Fruit fly (Drosophila melanogaster): ENCODE data around the gene TBC1D16.

DNA sequence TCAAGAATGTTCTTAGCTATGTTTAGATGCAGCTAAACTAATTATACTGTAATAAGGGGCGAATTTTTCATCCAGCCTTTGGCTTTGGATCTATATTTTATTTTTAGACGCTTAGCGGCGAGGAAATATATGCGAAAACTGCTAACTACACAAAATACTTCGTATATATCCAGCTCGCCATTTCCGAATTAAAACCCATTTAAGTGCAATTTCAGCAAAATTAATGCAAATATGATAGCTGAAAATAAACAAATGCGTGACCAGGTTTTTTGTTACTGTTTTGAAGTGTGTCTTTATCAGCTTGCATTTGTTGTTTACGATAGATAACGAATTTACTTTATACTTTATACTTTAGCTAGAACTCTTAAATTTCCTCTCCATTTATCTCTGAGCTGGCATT is 40.4 kb downstream of the TBC1D16 start:
- TF ChIP-seq br (GFP tag; optimal IDR thresholded peaks at IDR 0.05) (no peak), sage (GFP tag; optimal IDR thresholded peaks at IDR 0.05) (no peak), tai (GFP tag; optimal IDR thresholded peaks at IDR 0.05) (peak; percentile 31), Mio (GFP tag; optimal IDR thresholded peaks at IDR 0.05) (no peak), dmrt93B (GFP tag; optimal IDR thresholded peaks at IDR 0.05) (no peak), OdsH (GFP tag; optimal IDR thresholded peaks at IDR 0.05) (no peak), lola (GFP tag; optimal IDR thresholded peaks at IDR 0.05) (no peak), HLH106 (tag; optimal IDR thresholded peaks at IDR 0.05) (no peak), fru (GFP tag; optimal IDR thresholded peaks at IDR 0.05) (no peak), usp (GFP tag; optimal IDR thresholded peaks at IDR 0.05) (no peak), woc (GFP tag; optimal IDR thresholded peaks at IDR 0.05) (no peak), Myc (optimal IDR thresholded peaks at IDR 0.05) (no peak)

All from whole organism, wandering third instar larva.